Worm (Caenorhabditis elegans): Measurements from ENCODE around the gene fipr-2.

The fipr-2 gene

DNA sequence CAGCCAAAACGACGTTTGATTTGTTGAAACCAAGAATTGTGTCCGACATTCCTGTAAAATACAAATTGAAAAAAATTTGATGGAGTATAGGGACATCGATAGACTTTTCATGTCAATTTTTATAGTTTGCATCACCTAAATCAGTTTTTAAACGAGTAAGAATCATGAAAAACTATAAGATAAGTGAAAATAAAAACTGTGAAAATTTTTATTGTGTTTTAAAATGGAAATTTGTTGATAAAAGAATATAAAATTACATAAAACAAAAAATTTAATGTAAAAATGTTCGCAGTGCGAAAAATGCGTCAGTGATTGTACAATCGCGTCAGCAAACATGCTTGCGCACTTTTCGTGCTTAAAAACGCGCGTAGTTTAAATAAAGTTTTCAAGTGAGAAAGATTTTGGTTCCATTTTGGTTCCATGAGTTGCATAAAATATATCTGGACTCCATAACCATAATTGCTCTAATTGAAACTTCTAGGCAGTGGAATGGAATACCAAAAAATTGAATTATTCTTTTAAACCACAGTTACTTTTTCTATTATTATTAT, 21.7 kb upstream of the fipr-2 start, which contains the start of gene tomm-20:
Gene tomm-20 (minus strand): TSS at position 51 of the 551 bp plus-strand sequence.
- TF ChIP-seq mab-5 (tag; optimal IDR thresholded peaks at IDR 0.05): no peak
- peak; percentile 32 for TF ChIP-seq hlh-1 (tag; optimal IDR thresholded peaks at IDR 0.05)
- no peak for TF ChIP-seq unc-39 (tag; optimal IDR thresholded peaks at IDR 0.05)
- peak; percentile 94 for TF ChIP-seq nhr-237 (tag; optimal IDR thresholded peaks at IDR 0.05)
- no peak for TF ChIP-seq ham-2 (GFP tag; optimal IDR thresholded peaks at IDR 0.05)
- peak; percentile 77 for TF ChIP-seq pha-4 (tag; optimal IDR thresholded peaks at IDR 0.05)
- TF ChIP-seq mls-2 (tag; optimal IDR thresholded peaks at IDR 0.05): peak; percentile 79
- TF ChIP-seq elt-3 (tag; optimal IDR thresholded peaks at IDR 0.05): no peak
- TF ChIP-seq blmp-1 (tag; optimal IDR thresholded peaks at IDR 0.05): no peak
- peak; percentile 65 for TF ChIP-seq M03D4.4 (tag; optimal IDR thresholded peaks at IDR 0.05)
- TF ChIP-seq unc-120 (tag; optimal IDR thresholded peaks at IDR 0.05; ENCODE audit: poor library complexity, severe bottlenecking): peak; percentile 34
- TF ChIP-seq nhr-28 (tag; optimal IDR thresholded peaks at IDR 0.05): no peak
- peak; percentile 86 for TF ChIP-seq lsy-2 (tag; optimal IDR thresholded peaks at IDR 0.05)
- TF ChIP-seq tbx-8 (GFP tag; optimal IDR thresholded peaks at IDR 0.05): no peak
- TF ChIP-seq nhr-76 (tag; optimal IDR thresholded peaks at IDR 0.05): no peak
- peak; percentile 26 for TF ChIP-seq sem-2 (GFP tag; optimal IDR thresholded peaks at IDR 0.05)
- TF ChIP-seq mep-1 (tag; optimal IDR thresholded peaks at IDR 0.05): peak; percentile 96
- peak; percentile 24 for TF ChIP-seq ztf-11 (tag; optimal IDR thresholded peaks at IDR 0.05)
- peak; percentile 62 for TF ChIP-seq cnd-1 (tag; optimal IDR thresholded peaks at IDR 0.05)
- TF ChIP-seq ceh-39 (tag; optimal IDR thresholded peaks at IDR 0.05): peak; percentile 47
- TF ChIP-seq bed-3 (GFP tag; optimal IDR thresholded peaks at IDR 0.05): peak; percentile 30
- no peak for TF ChIP-seq flh-1 (GFP tag; optimal IDR thresholded peaks at IDR 0.05)
- no peak for TF ChIP-seq nhr-12 (tag; optimal IDR thresholded peaks at IDR 0.05)
- peak; percentile 58 for TF ChIP-seq ceh-83 (GFP tag; optimal IDR thresholded peaks at IDR 0.05)
- peak; percentile 98 for TF ChIP-seq lin-13 (tag; optimal IDR thresholded peaks at IDR 0.05)
- TF ChIP-seq snpc-4 (tag; optimal IDR thresholded peaks at IDR 0.05): no peak
- peak; percentile 5 for TF ChIP-seq elt-1 (tag; optimal IDR thresholded peaks at IDR 0.05; ENCODE audit: borderline replicate concordance, insufficient read depth)
- TF ChIP-seq ces-1 (GFP tag; optimal IDR thresholded peaks at IDR 0.05): peak; percentile 47
- peak; percentile 86 for TF ChIP-seq sptf-1 (tag; optimal IDR thresholded peaks at IDR 0.05)
- TF ChIP-seq lin-32 (GFP tag; optimal IDR thresholded peaks at IDR 0.05): no peak
- peak; percentile 38 for TF ChIP-seq drap-1 (GFP tag; optimal IDR thresholded peaks at IDR 0.05)
- TF ChIP-seq unc-62 (GFP tag; optimal IDR thresholded peaks at IDR 0.05): peak; percentile 50
- TF ChIP-seq nhr-2 (tag; optimal IDR thresholded peaks at IDR 0.05): peak; percentile 31
- TF ChIP-seq zip-8 (tag; optimal IDR thresholded peaks at IDR 0.05): no peak
- peak; percentile 58 for TF ChIP-seq ceh-43 (GFP tag; optimal IDR thresholded peaks at IDR 0.05)

DNA sequence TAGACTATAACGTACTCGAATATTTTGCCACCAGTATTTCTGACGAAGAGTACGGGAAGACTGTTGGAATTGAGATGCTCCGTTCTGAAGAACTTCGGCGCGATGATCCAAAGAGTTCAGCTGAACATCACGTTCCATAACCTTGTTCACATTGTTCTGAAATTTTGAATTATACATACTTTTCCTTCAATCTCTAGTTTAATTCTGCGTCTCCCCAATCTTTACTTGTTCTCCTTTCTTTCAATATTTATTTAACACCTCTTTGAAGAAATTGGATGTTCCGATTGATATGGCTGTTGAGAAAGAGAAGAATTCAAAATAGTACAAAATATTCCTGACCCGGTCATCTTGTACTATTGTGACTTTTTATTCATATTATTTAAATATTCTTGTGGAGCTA, 20.3 kb upstream of the fipr-2 start, which contains the start of gene F23H12.3:
Gene F23H12.3 (plus strand): TSS at position 301 of the 400 bp plus-strand sequence.
- TF ChIP-seq unc-39 (tag; optimal IDR thresholded peaks at IDR 0.05) (no peak), ham-2 (GFP tag; optimal IDR thresholded peaks at IDR 0.05) (no peak), ceh-83 (GFP tag; optimal IDR thresholded peaks at IDR 0.05) (no peak)

DNA sequence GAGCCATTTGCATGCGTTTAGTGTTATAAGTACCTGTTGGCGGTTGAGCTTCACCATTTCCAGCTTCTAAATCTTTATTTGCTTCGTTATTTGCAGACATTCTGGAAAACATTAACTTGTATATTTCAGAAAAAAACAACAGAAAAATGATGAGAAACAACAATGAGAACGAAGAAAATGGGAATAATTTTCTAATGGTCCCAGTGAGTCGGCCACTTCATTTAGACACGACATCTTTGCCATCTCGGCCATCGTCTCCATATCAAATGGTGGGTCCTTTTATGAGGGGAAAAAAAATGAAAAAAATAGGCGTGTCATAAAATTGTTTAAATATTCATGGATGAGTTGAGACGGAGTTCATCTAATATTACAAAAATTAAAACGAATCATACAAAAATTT, 19.3 kb upstream of the fipr-2 start, which contains the start of gene snb-2:
Gene snb-2 (minus strand): TSS at position 101 of the 400 bp plus-strand sequence.
- TF ChIP-seq tbx-8 (GFP tag; optimal IDR thresholded peaks at IDR 0.05) (no peak), M03D4.4 (tag; optimal IDR thresholded peaks at IDR 0.05) (no peak), sptf-1 (tag; optimal IDR thresholded peaks at IDR 0.05) (no peak), drap-1 (GFP tag; optimal IDR thresholded peaks at IDR 0.05) (no peak), pha-4 (tag; optimal IDR thresholded peaks at IDR 0.05) (no peak), lin-13 (tag; optimal IDR thresholded peaks at IDR 0.05) (no peak), snpc-4 (tag; optimal IDR thresholded peaks at IDR 0.05) (no peak), lin-32 (GFP tag; optimal IDR thresholded peaks at IDR 0.05) (no peak), nhr-28 (tag; optimal IDR thresholded peaks at IDR 0.05) (no peak), unc-120 (tag; optimal IDR thresholded peaks at IDR 0.05; ENCODE audit: poor library complexity, severe bottlenecking) (no peak), elt-1 (tag; optimal IDR thresholded peaks at IDR 0.05; ENCODE audit: borderline replicate concordance, insufficient read depth) (no peak), unc-39 (tag; optimal IDR thresholded peaks at IDR 0.05) (no peak), ztf-11 (tag; optimal IDR thresholded peaks at IDR 0.05) (no peak), flh-1 (GFP tag; optimal IDR thresholded peaks at IDR 0.05) (no peak), mab-5 (tag; optimal IDR thresholded peaks at IDR 0.05) (no peak), mls-2 (tag; optimal IDR thresholded peaks at IDR 0.05) (no peak), blmp-1 (tag; optimal IDR thresholded peaks at IDR 0.05) (no peak), nhr-237 (tag; optimal IDR thresholded peaks at IDR 0.05) (no peak), ceh-39 (tag; optimal IDR thresholded peaks at IDR 0.05) (no peak), lsy-2 (tag; optimal IDR thresholded peaks at IDR 0.05) (no peak)

Data from whole organism, mixed stage, embryonic.